Fruit fly (Drosophila melanogaster) whole organism, prepupa: ENCODE data around the gene flfl.
A peak's percentile ranks its signal among the peaks of the same experiment; 100 is the strongest.

Experiments used
- Blimp-1 ChIP-seq: fragments of 200-800 bp; sonication (Bioruptor generic); optimal IDR thresholded peaks from 3 replicates; lab custom pipeline; 2017; ENCODE audit warnings: missing biosample characterization, missing genetic modification characterization, mild to moderate bottlenecking, moderate library complexity, missing genetic modification reagents
- CG1621 ChIP-seq: fragments of 200-800 bp; sonication (Bioruptor generic); optimal IDR thresholded peaks from 3 replicates; lab custom pipeline; 2018; ENCODE audit warnings: missing biosample characterization, mild to moderate bottlenecking, missing genetic modification characterization
- CG16779 ChIP-seq: fragments of 200-800 bp; sonication (Bioruptor generic); optimal IDR thresholded peaks from 3 replicates; lab custom pipeline; 2017; ENCODE audit warnings: missing biosample characterization, mild to moderate bottlenecking, missing genetic modification characterization
- CG3032 ChIP-seq: fragments of 200-800 bp; optimal IDR thresholded peaks from 2 replicates; lab custom pipeline; 2019; ENCODE audit warnings: missing biosample characterization, mild to moderate bottlenecking, missing genetic modification characterization, moderate library complexity
- CG32006 ChIP-seq: fragments of 200-800 bp; sonication (Bioruptor generic); optimal IDR thresholded peaks from 3 replicates; lab custom pipeline; 2017; ENCODE audit warnings: missing biosample characterization, mild to moderate bottlenecking, missing genetic modification characterization
- CG34406 ChIP-seq: fragments of 200-800 bp; sonication (Bioruptor generic); optimal IDR thresholded peaks from 3 replicates; lab custom pipeline; 2016; ENCODE audit warnings: missing biosample characterization, missing genetic modification characterization
- CG3919 ChIP-seq: fragments of 200-800 bp; sonication (Bioruptor generic); optimal IDR thresholded peaks from 3 replicates; lab custom pipeline; 2016; ENCODE audit warnings: missing biosample characterization, missing genetic modification characterization
- CG4318 ChIP-seq: fragments of 200-800 bp; sonication (Bioruptor generic); optimal IDR thresholded peaks from 3 replicates; lab custom pipeline; 2017; ENCODE audit warnings: missing biosample characterization, mild to moderate bottlenecking, missing genetic modification characterization
- CG6276 ChIP-seq: fragments of 200-800 bp; sonication (Bioruptor generic); optimal IDR thresholded peaks from 2 replicates; lab custom pipeline; 2017; ENCODE audit warnings: missing biosample characterization, mild to moderate bottlenecking, missing genetic modification characterization
- CG6792 ChIP-seq: fragments of 200-800 bp; sonication (Bioruptor generic); optimal IDR thresholded peaks from 3 replicates; lab custom pipeline; 2016; ENCODE audit warnings: missing biosample characterization, missing genetic modification characterization
- CG6808 ChIP-seq: fragments of 200-800 bp; sonication (Bioruptor generic); optimal IDR thresholded peaks from 3 replicates; lab custom pipeline; 2017; ENCODE audit warnings: missing biosample characterization, missing genetic modification characterization, mild to moderate bottlenecking, moderate library complexity, missing genetic modification reagents
- CG8319 ChIP-seq: fragments of 200-800 bp; sonication (Bioruptor generic); optimal IDR thresholded peaks from 3 replicates; lab custom pipeline; 2016; ENCODE audit warnings: missing biosample characterization, missing genetic modification characterization
- CG8632 ChIP-seq: fragments of 200-800 bp; sonication (Bioruptor generic); optimal IDR thresholded peaks from 3 replicates; lab custom pipeline; 2016; ENCODE audit warnings: missing biosample characterization, missing genetic modification characterization
- CG9139 ChIP-seq: fragments of 200-800 bp; sonication (Bioruptor generic); optimal IDR thresholded peaks from 3 replicates; lab custom pipeline; 2017; ENCODE audit warnings: missing biosample characterization, mild to moderate bottlenecking, missing genetic modification characterization
- Hr38 ChIP-seq: sonication (Bioruptor generic); optimal IDR thresholded peaks from 2 replicates; lab custom pipeline; 2016; ENCODE audit warnings: missing biosample characterization, missing genetic modification characterization
- Hr39 ChIP-seq: fragments of 200-800 bp; sonication (Bioruptor generic); optimal IDR thresholded peaks from 2 replicates; lab custom pipeline; 2016; ENCODE audit warnings: missing biosample characterization, missing genetic modification characterization
- Hr4 ChIP-seq: fragments of 200-800 bp; sonication (Bioruptor generic); optimal IDR thresholded peaks from 3 replicates; lab custom pipeline; 2016; ENCODE audit warnings: missing biosample characterization, missing genetic modification characterization
- Sox102F ChIP-seq: fragments of 200-800 bp; sonication (Bioruptor generic); optimal IDR thresholded peaks from 2 replicates; lab custom pipeline; 2016; ENCODE audit warnings: missing biosample characterization, mild to moderate bottlenecking, missing genetic modification characterization
- Sox15 ChIP-seq: fragments of 200-800 bp; sonication (Bioruptor generic); optimal IDR thresholded peaks from 3 replicates; lab custom pipeline; 2016; ENCODE audit warnings: missing biosample characterization, missing genetic modification characterization
- achi ChIP-seq: fragments of 200-800 bp; sonication (Bioruptor generic); optimal IDR thresholded peaks from 3 replicates; lab custom pipeline; 2016; ENCODE audit warnings: missing biosample characterization, missing genetic modification characterization
- acj6 ChIP-seq: fragments of 200-800 bp; sonication (Bioruptor generic); optimal IDR thresholded peaks from 3 replicates; lab custom pipeline; 2016; ENCODE audit warnings: missing biosample characterization, missing genetic modification characterization
- cyc ChIP-seq: fragments of 200-800 bp; sonication (Bioruptor generic); optimal IDR thresholded peaks from 3 replicates; lab custom pipeline; 2016; ENCODE audit warnings: missing biosample characterization, missing genetic modification characterization
- dac ChIP-seq: fragments of 200-800 bp; sonication (Bioruptor generic); optimal IDR thresholded peaks from 2 replicates; lab custom pipeline; 2017; ENCODE audit warnings: missing biosample characterization, mild to moderate bottlenecking, missing genetic modification characterization
- eg ChIP-seq: fragments of 200-800 bp; sonication (Bioruptor generic); IDR thresholded peaks from 3 replicates; pipeline ENCODE4 v1.3.6; 2022; ENCODE audit warnings: missing biosample characterization, missing genetic modification characterization
- esn ChIP-seq: fragments of 200-800 bp; sonication (Bioruptor generic); optimal IDR thresholded peaks from 2 replicates; lab custom pipeline; 2016; ENCODE audit warnings: missing biosample characterization, mild to moderate bottlenecking, missing genetic modification characterization, moderate library complexity
- fd59A ChIP-seq: fragments of 200-800 bp; sonication (Bioruptor generic); optimal IDR thresholded peaks from 2 replicates; lab custom pipeline; 2017; ENCODE audit warnings: missing biosample characterization, mild to moderate bottlenecking, missing genetic modification characterization, missing genetic modification reagents
- lz ChIP-seq: fragments of 200-800 bp; sonication (Bioruptor generic); optimal IDR thresholded peaks from 3 replicates; lab custom pipeline; 2016; ENCODE audit warnings: missing biosample characterization, missing genetic modification characterization
- net ChIP-seq: fragments of 200-800 bp; sonication (Bioruptor generic); optimal IDR thresholded peaks from 3 replicates; lab custom pipeline; 2016; ENCODE audit warnings: missing biosample characterization, missing genetic modification characterization
- pdm3 ChIP-seq: fragments of 200-800 bp; sonication (Bioruptor generic); optimal IDR thresholded peaks from 3 replicates; lab custom pipeline; 2016; ENCODE audit warnings: missing biosample characterization, missing genetic modification characterization
- salr ChIP-seq, 2 experiments: fragments of 200-800 bp; sonication (Bioruptor generic); optimal IDR thresholded peaks; 3 replicates each; lab custom pipeline; 2016 to 2018; ENCODE audit warnings: missing biosample characterization in 2 of 2, missing genetic modification characterization in 2 of 2, mild to moderate bottlenecking in 1 of 2
- ss ChIP-seq, 2 experiments: fragments of 200-800 bp; sonication (Bioruptor generic); optimal IDR thresholded peaks; 2 replicates in 1 of 2; 3 replicates in 1 of 2; lab custom pipeline; 2017 to 2018; ENCODE audit warnings: mild to moderate bottlenecking in 2 of 2, missing biosample characterization in 2 of 2, missing genetic modification characterization in 2 of 2, moderate library complexity in 1 of 2
- svp ChIP-seq: fragments of 200-800 bp; sonication (Bioruptor generic); peaks from one replicate; lab custom pipeline; 2016; ENCODE audit warnings: missing biosample characterization, missing genetic modification characterization
- vri ChIP-seq: fragments of 200-800 bp; sonication (Bioruptor generic); optimal IDR thresholded peaks from 3 replicates; lab custom pipeline; 2016; ENCODE audit warnings: missing biosample characterization, mild to moderate bottlenecking, missing genetic modification characterization

The flfl gene

DNA sequence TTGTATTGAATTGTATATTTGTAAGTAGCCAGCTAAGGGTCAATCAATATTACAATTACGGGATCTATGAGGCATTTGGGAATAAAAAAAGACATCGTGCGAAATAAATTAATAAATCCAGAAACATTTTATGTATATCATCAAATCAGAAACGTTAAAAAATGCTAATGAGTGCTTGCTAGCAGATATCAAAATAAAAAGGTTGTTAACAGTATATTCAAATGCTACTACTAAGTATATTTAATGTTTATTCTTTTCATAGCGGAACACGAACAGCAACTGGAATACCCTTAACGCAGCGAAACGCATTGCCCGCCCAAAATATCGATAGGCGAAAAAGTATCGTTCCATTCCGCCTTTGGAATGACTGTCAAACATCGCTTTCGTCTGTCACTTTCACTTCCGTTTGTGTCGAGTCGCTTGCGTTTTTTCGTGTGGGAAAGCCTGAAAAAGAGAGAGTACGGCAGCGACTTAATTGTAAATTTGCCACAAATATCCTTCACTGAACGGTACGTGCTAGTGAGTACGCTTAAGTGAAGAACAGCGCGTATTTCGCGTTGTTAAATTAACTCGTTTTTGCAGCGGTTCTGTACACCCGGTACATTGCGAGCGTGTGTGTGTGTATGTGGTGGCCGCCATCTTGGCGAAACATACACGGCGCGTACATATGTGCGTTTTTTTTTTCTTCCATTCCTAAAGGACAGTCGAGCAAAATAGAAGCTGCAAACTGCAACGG, 22.6 kb upstream of the flfl start, which contains the start of gene B52 (continued):
- TF ChIP-seq lz (GFP tag; lab: Kevin White, UChicago) = peak; percentile 68
- TF ChIP-seq CG8632 (GFP tag; lab: Kevin White, UChicago) = peak; percentile 58
- TF ChIP-seq CG6792 (GFP tag; lab: Kevin White, UChicago) = peak; percentile 14
- peak; percentile 7 for TF ChIP-seq CG3032
- TF ChIP-seq esn = peak; percentile 75
- TF ChIP-seq vri (GFP tag; lab: Kevin White, UChicago) = peak; percentile 77
- no peak for TF ChIP-seq CG6276 (GFP tag; lab: Kevin White, UChicago)
- peak; percentile 30 to 44 for TF ChIP-seq salr (GFP tag; optimal IDR thresholded peaks at IDR 0.05; lab: Kevin White, UChicago)
- TF ChIP-seq CG1621 = peak; percentile 61

dm6 chr3R:13662149-13662548, 21.6 kb upstream of the flfl start:
- TF ChIP-seq Hr4 (GFP tag; lab: Kevin White, UChicago) (no peak), Sox102F (GFP tag; lab: Kevin White, UChicago) (no peak), vri (GFP tag; lab: Kevin White, UChicago) (no peak), eg (no peak), net (GFP tag; lab: Kevin White, UChicago) (no peak), CG4318 (GFP tag; lab: Kevin White, UChicago) (no peak), ss (GFP tag; optimal IDR thresholded peaks at IDR 0.05; lab: Kevin White, UChicago) (no peak), achi (no peak), CG6808 (GFP tag; lab: Kevin White, UChicago) (no peak), CG8319 (no peak), pdm3 (no peak), CG32006 (GFP tag; lab: Kevin White, UChicago) (no peak), CG8632 (GFP tag; lab: Kevin White, UChicago) (no peak), Hr39 (GFP tag; lab: Kevin White, UChicago) (no peak), acj6 (GFP tag; lab: Kevin White, UChicago) (no peak), dac (GFP tag; lab: Kevin White, UChicago) (no peak), CG16779 (tag; lab: Kevin White, UChicago) (no peak), CG9139 (GFP tag; lab: Kevin White, UChicago) (no peak)

DNA sequence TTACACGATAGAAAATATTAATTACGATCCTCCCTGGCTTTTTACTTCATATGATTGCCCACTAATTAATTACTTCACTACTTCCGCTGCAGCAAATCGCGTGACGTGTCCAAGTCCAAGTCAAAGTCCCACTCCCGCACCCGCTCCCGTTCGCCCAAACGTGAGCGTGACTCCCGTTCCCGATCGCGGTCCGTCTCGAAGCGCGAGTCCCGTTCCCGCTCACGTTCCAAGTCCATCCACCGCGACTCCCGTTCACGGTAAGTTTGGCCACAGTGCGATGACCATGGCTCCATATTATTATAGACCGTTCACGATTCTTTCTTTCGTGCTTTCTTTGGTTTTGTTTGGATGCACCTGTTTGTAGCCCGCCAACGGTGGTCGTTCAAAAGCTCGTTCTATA, 17.7 kb upstream of the flfl start:
- no peak for TF ChIP-seq CG6808 (GFP tag; lab: Kevin White, UChicago)
- TF ChIP-seq CG16779 (tag; lab: Kevin White, UChicago) = no peak
- no peak for TF ChIP-seq CG34406 (GFP tag; lab: Kevin White, UChicago)
- no peak for TF ChIP-seq Hr39 (GFP tag; lab: Kevin White, UChicago)
- no peak for TF ChIP-seq Sox15 (GFP tag; lab: Kevin White, UChicago)
- TF ChIP-seq Blimp-1 (GFP tag; lab: Kevin White, UChicago) = no peak
- TF ChIP-seq CG32006 (GFP tag; lab: Kevin White, UChicago) = no peak
- no peak for TF ChIP-seq CG9139 (GFP tag; lab: Kevin White, UChicago)
- TF ChIP-seq Hr4 (GFP tag; lab: Kevin White, UChicago) = no peak
- TF ChIP-seq CG8319 = no peak
- TF ChIP-seq CG3919 = no peak
- no peak for TF ChIP-seq Sox102F (GFP tag; lab: Kevin White, UChicago)

- TF ChIP-seq svp (GFP tag; lab: Kevin White, UChicago) (no peak), cyc (GFP tag; lab: Kevin White, UChicago) (no peak)
Observed at dm6 chr3R:13672898-13673297, 10.8 kb upstream of the flfl start.

DNA sequence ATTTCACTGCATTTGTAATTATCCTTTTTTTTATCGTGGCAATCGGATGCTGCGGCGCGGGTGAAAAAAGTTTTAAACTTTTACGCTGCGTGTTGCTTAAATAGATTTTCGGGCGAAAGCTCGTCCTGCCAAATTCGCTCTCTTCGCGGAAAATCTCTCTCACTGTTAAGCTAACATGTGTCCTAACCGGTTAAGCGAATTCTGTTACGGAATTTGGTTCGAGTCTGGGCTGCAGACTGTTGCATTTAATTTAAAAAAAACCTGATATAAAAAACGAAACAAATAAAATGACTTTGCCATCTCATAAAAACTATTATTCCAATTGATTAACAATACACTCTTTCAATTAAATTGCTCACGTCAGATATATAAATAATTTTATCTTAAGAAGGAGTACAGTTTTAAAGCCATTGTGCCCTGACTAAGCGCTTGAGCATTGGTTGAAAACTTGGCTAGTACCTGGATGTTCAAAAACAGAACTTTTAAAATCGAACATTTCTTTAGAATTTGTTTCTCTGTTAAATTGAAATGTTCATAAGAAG, 9.2 kb upstream of the flfl start, which contains the start of gene Task6:
Gene Task6, minus strand, starts transcription at position 51 of the 542 bp plus-strand sequence.
- TF ChIP-seq fd59A (GFP tag; lab: Kevin White, UChicago) (no peak), Hr38 (GFP tag; lab: Kevin White, UChicago) (no peak)
